Worm (Caenorhabditis elegans) whole organism, L1 larva: Measurements from ENCODE around the gene Y37D8A.8.
A peak's percentile ranks its signal among the peaks of the same experiment; 100 is the strongest.

Source experiments
- C16A3.4 ChIP-seq: fragments of 150-350 bp; optimal IDR thresholded peaks from 2 replicates; lab custom pipeline; 2014; ENCODE audit warnings: missing biosample characterization, missing genetic modification characterization
- C34B4.2 ChIP-seq: sonication (generic microtip); optimal IDR thresholded peaks from 2 replicates; lab custom pipeline; 2017; ENCODE audit warnings: mild to moderate bottlenecking, missing genetic modification characterization, missing compliant biosample characterization
- blmp-1 ChIP-seq: fragments of 150-350 bp; optimal IDR thresholded peaks from 2 replicates; lab custom pipeline; 2014; ENCODE audit warnings: missing biosample characterization, missing genetic modification characterization
- ceh-8 ChIP-seq: fragments of 200-800 bp; sonication (Bioruptor generic); optimal IDR thresholded peaks from 2 replicates; lab custom pipeline; 2018; ENCODE audit warnings: mild to moderate bottlenecking, missing genetic modification characterization, moderate library complexity, missing compliant biosample characterization
- ceh-90 ChIP-seq: sonication (generic microtip); optimal IDR thresholded peaks from 2 replicates; lab custom pipeline; 2016; ENCODE audit warnings: missing genetic modification characterization, missing compliant biosample characterization
- dpl-1 ChIP-seq, 3 experiments: fragments of 150-350 bp in 2 of 3; sonication (generic microtip) in 1 of 3; optimal IDR thresholded peaks; 2 replicates each; lab custom pipeline; 2014 to 2017; ENCODE audit warnings: missing biosample characterization in 3 of 3, missing genetic modification characterization in 3 of 3, missing genetic modification reagents in 3 of 3
- dsc-1 ChIP-seq: sonication (generic microtip); optimal IDR thresholded peaks from 2 replicates; lab custom pipeline; 2016; ENCODE audit warnings: mild to moderate bottlenecking, missing genetic modification characterization, missing compliant biosample characterization
- efl-1 ChIP-seq, 4 experiments: fragments of 150-350 bp; optimal IDR thresholded peaks in 3 of 4; peaks in 1 of 4; 1 replicate in 1 of 4; 2 replicates in 3 of 4; lab custom pipeline; 2014; ENCODE audit warnings: missing biosample characterization in 2 of 4, missing genetic modification characterization in 2 of 4, missing genetic modification reagents in 2 of 4
- egl-13 ChIP-seq: sonication (generic microtip); optimal IDR thresholded peaks from 2 replicates; lab custom pipeline; 2016; ENCODE audit warnings: missing genotype, missing genetic modification reagents, missing genetic modification characterization, missing compliant biosample characterization
- elt-3 ChIP-seq, 6 experiments: fragments of 150-350 bp in 1 of 6; sonication (generic microtip); optimal IDR thresholded peaks; 2 replicates each; lab custom pipeline; 2017 to 2018; ENCODE audit warnings: missing biosample characterization in 6 of 6, missing genetic modification characterization in 6 of 6, inconsistent platforms in 1 of 6
- ets-5 ChIP-seq: fragments of 200-800 bp; sonication (Bioruptor generic); IDR thresholded peaks from 2 replicates; pipeline ENCODE4 v1.3.6; 2022; ENCODE audit warnings: missing genetic modification characterization, missing compliant biosample characterization
- fos-1 ChIP-seq: fragments of 150-350 bp; optimal IDR thresholded peaks from 2 replicates; lab custom pipeline; 2014; ENCODE audit warnings: missing biosample characterization, missing genetic modification characterization
- grh-1 ChIP-seq: fragments of 200-800 bp; sonication (Bioruptor generic); IDR thresholded peaks from 2 replicates; pipeline ENCODE4 v1.3.6; 2022; ENCODE audit warnings: missing genetic modification reagents, missing genetic modification characterization, missing compliant biosample characterization
- hlh-17 ChIP-seq: fragments of 200-800 bp; sonication (Bioruptor generic); optimal IDR thresholded peaks from 2 replicates; lab custom pipeline; 2018; ENCODE audit warnings: missing genetic modification characterization, mild to moderate bottlenecking, missing compliant biosample characterization, moderate library complexity, borderline replicate concordance
- hpl-2 ChIP-seq: fragments of 150-350 bp; optimal IDR thresholded peaks from 2 replicates; lab custom pipeline; 2014; ENCODE audit warnings: missing biosample characterization, missing genetic modification reagents, missing genetic modification characterization
- lin-14 ChIP-seq: fragments of 200-800 bp; sonication (Bioruptor generic); optimal IDR thresholded peaks from 2 replicates; lab custom pipeline; 2018; ENCODE audit warnings: mild to moderate bottlenecking, missing genetic modification characterization, moderate library complexity, missing compliant biosample characterization
- lin-15B ChIP-seq: fragments of 150-350 bp; sonication (generic microtip); optimal IDR thresholded peaks from 3 replicates; lab custom pipeline; 2014; ENCODE audit warnings: missing biosample characterization, missing genetic modification characterization
- lin-35 ChIP-seq, 2 experiments: fragments of 150-350 bp; optimal IDR thresholded peaks; 2 replicates each; lab custom pipeline; 2014; ENCODE audit warnings: missing biosample characterization in 2 of 2, missing genetic modification characterization in 2 of 2, missing genetic modification reagents in 2 of 2
- lin-39 ChIP-seq: fragments of 150-350 bp; optimal IDR thresholded peaks from 2 replicates; lab custom pipeline; 2014; ENCODE audit warnings: missing biosample characterization, missing genetic modification reagents, missing genetic modification characterization
- lir-3 ChIP-seq: sonication (generic microtip); optimal IDR thresholded peaks from 2 replicates; lab custom pipeline; 2016; ENCODE audit warnings: mild to moderate bottlenecking, missing genetic modification characterization, moderate library complexity, missing compliant biosample characterization; ENCODE audit not compliant: poor library complexity
- mdl-1 ChIP-seq, 2 experiments: fragments of 150-350 bp; optimal IDR thresholded peaks; 2 replicates each; lab custom pipeline; 2014 to 2017; ENCODE audit warnings: missing biosample characterization in 2 of 2, missing genetic modification characterization in 2 of 2, inconsistent platforms in 1 of 2
- mef-2 ChIP-seq: fragments of 150-350 bp; optimal IDR thresholded peaks from 2 replicates; lab custom pipeline; 2014; ENCODE audit warnings: missing biosample characterization, missing genetic modification characterization
- mep-1 ChIP-seq: fragments of 150-350 bp; optimal IDR thresholded peaks from 2 replicates; lab custom pipeline; 2014; ENCODE audit warnings: missing biosample characterization, missing genetic modification characterization
- nhr-12 ChIP-seq: sonication (generic microtip); optimal IDR thresholded peaks from 2 replicates; lab custom pipeline; 2017; ENCODE audit warnings: missing biosample characterization, missing genetic modification characterization
- nhr-19 ChIP-seq: fragments of 200-800 bp; sonication (Bioruptor generic); conservative IDR thresholded peaks from 2 replicates; pipeline ENCODE4 v1.3.6; 2022; ENCODE audit warnings: missing genetic modification characterization, missing compliant biosample characterization
- nhr-20 ChIP-seq: sonication (generic microtip); optimal IDR thresholded peaks from 2 replicates; lab custom pipeline; 2016; ENCODE audit warnings: mild to moderate bottlenecking, missing genetic modification characterization, missing compliant biosample characterization
- nhr-28 ChIP-seq: fragments of 150-350 bp; optimal IDR thresholded peaks from 2 replicates; lab custom pipeline; 2014; ENCODE audit warnings: missing biosample characterization, missing genetic modification characterization
- nhr-47 ChIP-seq: sonication (generic microtip); optimal IDR thresholded peaks from 2 replicates; lab custom pipeline; 2016; ENCODE audit warnings: mild to moderate bottlenecking, missing genetic modification characterization, moderate library complexity, missing compliant biosample characterization
- nhr-71 ChIP-seq: sonication (generic microtip); optimal IDR thresholded peaks from 2 replicates; lab custom pipeline; 2016; ENCODE audit warnings: mild to moderate bottlenecking, missing genetic modification characterization, moderate library complexity, missing compliant biosample characterization
- nhr-76 ChIP-seq: sonication (generic microtip); optimal IDR thresholded peaks from 2 replicates; lab custom pipeline; 2017; ENCODE audit warnings: missing biosample characterization, missing genetic modification characterization
- nhr-85 ChIP-seq: sonication (generic microtip); peaks from one replicate; lab custom pipeline; 2016; ENCODE audit warnings: missing genetic modification characterization, inconsistent platforms, missing compliant biosample characterization
- nhr-90 ChIP-seq: sonication (generic microtip); optimal IDR thresholded peaks from 2 replicates; lab custom pipeline; 2016; ENCODE audit warnings: mild to moderate bottlenecking, missing genetic modification characterization, missing compliant biosample characterization; ENCODE audit not compliant: poor library complexity
- pag-3 ChIP-seq: sonication (generic microtip); optimal IDR thresholded peaks from 2 replicates; lab custom pipeline; 2017; ENCODE audit warnings: missing genetic modification characterization, mild to moderate bottlenecking, missing compliant biosample characterization, antibody characterized with exemption, borderline replicate concordance; ENCODE audit not compliant: insufficient read depth
- skn-1 ChIP-seq: fragments of 150-350 bp; optimal IDR thresholded peaks from 2 replicates; lab custom pipeline; 2014; ENCODE audit warnings: missing biosample characterization, missing genetic modification characterization
- snu-23 ChIP-seq: sonication (generic microtip); optimal IDR thresholded peaks from 2 replicates; lab custom pipeline; 2016; ENCODE audit warnings: missing genetic modification characterization, missing compliant biosample characterization
- swsn-7 ChIP-seq: sonication (generic microtip); optimal IDR thresholded peaks from 2 replicates; lab custom pipeline; 2016; ENCODE audit warnings: missing genetic modification characterization, missing compliant biosample characterization
- tbx-2 ChIP-seq: sonication (generic microtip); optimal IDR thresholded peaks from 2 replicates; lab custom pipeline; 2016; ENCODE audit warnings: missing genetic modification characterization, missing compliant biosample characterization
- unc-130 ChIP-seq: fragments of 150-350 bp; optimal IDR thresholded peaks from 2 replicates; lab custom pipeline; 2017; ENCODE audit warnings: missing biosample characterization, missing genetic modification characterization, inconsistent platforms
- unc-30 ChIP-seq: sonication (generic microtip); optimal IDR thresholded peaks from 2 replicates; lab custom pipeline; 2017; ENCODE audit warnings: missing biosample characterization, missing genetic modification characterization
- unc-86 ChIP-seq: sonication (generic microtip); optimal IDR thresholded peaks from 2 replicates; lab custom pipeline; 2016; ENCODE audit warnings: missing genetic modification characterization, missing compliant biosample characterization
- xbp-1 ChIP-seq: sonication (generic microtip); optimal IDR thresholded peaks from 2 replicates; lab custom pipeline; 2016; ENCODE audit warnings: missing genetic modification characterization, missing compliant biosample characterization
- zag-1 ChIP-seq: fragments of 150-350 bp; optimal IDR thresholded peaks from 2 replicates; lab custom pipeline; 2014; ENCODE audit warnings: missing biosample characterization, missing genetic modification characterization
- zip-4 ChIP-seq: fragments of 200-800 bp; sonication (Bioruptor generic); optimal IDR thresholded peaks from 2 replicates; lab custom pipeline; 2018; ENCODE audit warnings: mild to moderate bottlenecking, missing genetic modification characterization, moderate library complexity, missing compliant biosample characterization

Y37D8A.8 gene

ce11 chrIII:12841328-12841727, 23.4 kb upstream of the Y37D8A.8 start (continued):
- TF ChIP-seq tbx-2 (tag; lab: Kevin White, UChicago): peak; percentile 14
- peak; percentile 36; the same call in 1 of the 2 replicates for TF ChIP-seq nhr-19
- TF ChIP-seq unc-30 (tag; lab: Kevin White, UChicago): no peak
- peak; percentile 91 for TF ChIP-seq nhr-71 (tag; lab: Kevin White, UChicago)
- TF ChIP-seq unc-86: peak; percentile 62
- no peak for TF ChIP-seq fos-1
- peak; percentile 24 to 28 for TF ChIP-seq efl-1 (optimal IDR thresholded peaks at IDR 0.05; lab: Kevin White, UChicago)
- TF ChIP-seq efl-1 (GFP tag; optimal IDR thresholded peaks at IDR 0.05 in 1 of 2; lab: Kevin White, UChicago): peak; percentile 27 to 89
- TF ChIP-seq swsn-7 (tag; lab: Kevin White, UChicago): peak; percentile 44
- no peak for TF ChIP-seq ceh-8
- no peak for TF ChIP-seq lin-15B (tag; lab: Kevin White, UChicago)
- no peak for TF ChIP-seq lir-3 (tag; lab: Kevin White, UChicago)

ce11 chrIII:12842858-12843257, 21.9 kb upstream of the Y37D8A.8 start:
- TF ChIP-seq snu-23 (GFP tag; lab: Kevin White, UChicago) (peak; percentile 28), elt-3 (tag; optimal IDR thresholded peaks at IDR 0.05; lab: Kevin White, UChicago) (peak in 1 of 6 experiments; percentile 28), zip-4 (no peak), lin-35 (GFP tag; optimal IDR thresholded peaks at IDR 0.05; lab: Kevin White, UChicago) (peak in 1 of 2 experiments; percentile 28), mdl-1 (tag; optimal IDR thresholded peaks at IDR 0.05; lab: Kevin White, UChicago) (peak in 1 of 2 experiments; percentile 29), nhr-20 (peak; percentile 46), nhr-90 (peak; percentile 5), lin-14 (peak; percentile 31), nhr-85 (tag; lab: Kevin White, UChicago) (peak; percentile 89), lin-39 (tag; lab: Kevin White, UChicago) (no peak), nhr-47 (tag; lab: Kevin White, UChicago) (no peak), blmp-1 (tag; lab: Kevin White, UChicago) (peak; percentile 19), tbx-2 (tag; lab: Kevin White, UChicago) (peak; percentile 13), grh-1 (GFP tag; lab: Robert Waterston, UW) (no peak), mef-2 (tag; lab: Kevin White, UChicago) (no peak), nhr-71 (tag; lab: Kevin White, UChicago) (peak; percentile 22), unc-130 (peak; percentile 36)

DNA sequence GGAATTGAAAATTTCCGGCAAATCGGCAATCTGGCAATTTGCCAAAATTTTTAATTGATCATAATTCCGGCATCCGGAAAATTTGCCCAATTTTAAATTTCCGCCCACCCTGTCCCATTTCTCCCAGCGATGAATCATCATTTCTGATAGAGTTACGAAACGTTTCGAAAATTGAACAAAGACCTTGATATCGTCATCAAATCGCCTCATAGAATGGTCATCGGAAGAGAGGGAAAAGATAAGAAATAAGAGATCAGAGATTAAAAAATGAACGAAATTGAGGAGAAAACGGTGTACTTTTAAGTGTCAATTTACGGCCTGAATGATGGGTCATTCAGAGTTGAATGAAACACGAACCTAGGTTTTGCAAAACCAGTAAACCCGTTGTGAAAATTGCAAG, 17.1 kb upstream of the Y37D8A.8 start:
- TF ChIP-seq zag-1 (tag; lab: Kevin White, UChicago): no peak
- TF ChIP-seq lin-14: peak; percentile 57
- peak in 4 of 6 experiments; percentile 52 to 87 (median 76) for TF ChIP-seq elt-3 (tag; optimal IDR thresholded peaks at IDR 0.05; lab: Kevin White, UChicago)
- TF ChIP-seq C16A3.4 (tag; lab: Kevin White, UChicago): no peak
- TF ChIP-seq nhr-76 (tag; lab: Kevin White, UChicago): no peak
- peak; percentile 59 for TF ChIP-seq blmp-1 (tag; lab: Kevin White, UChicago)
- TF ChIP-seq lin-15B (tag; lab: Kevin White, UChicago): no peak
- peak; percentile 56 for TF ChIP-seq fos-1
- TF ChIP-seq grh-1 (GFP tag; lab: Robert Waterston, UW): no peak
- peak; percentile 4 for TF ChIP-seq nhr-71 (tag; lab: Kevin White, UChicago)
- TF ChIP-seq dpl-1 (GFP tag; optimal IDR thresholded peaks at IDR 0.05; lab: Kevin White, UChicago): peak in 2 of 3 experiments; percentile 2 to 33
- no peak for TF ChIP-seq zip-4
- no peak for TF ChIP-seq ets-5 (GFP tag; lab: Robert Waterston, UW)
- no peak for TF ChIP-seq efl-1 (optimal IDR thresholded peaks at IDR 0.05; lab: Kevin White, UChicago)
- TF ChIP-seq efl-1 (GFP tag; optimal IDR thresholded peaks at IDR 0.05 in 1 of 2; lab: Kevin White, UChicago): peak; percentile 14 to 64
- TF ChIP-seq nhr-28 (tag; lab: Kevin White, UChicago): no peak
- peak; percentile 28 for TF ChIP-seq skn-1 (tag; lab: Kevin White, UChicago)
- TF ChIP-seq dsc-1 (tag; lab: Kevin White, UChicago): no peak
- peak; percentile 36 for TF ChIP-seq mep-1 (tag; lab: Kevin White, UChicago)
- no peak for TF ChIP-seq egl-13 (tag; lab: Kevin White, UChicago)
- TF ChIP-seq hlh-17: no peak
- TF ChIP-seq unc-130: no peak
- TF ChIP-seq nhr-12: no peak
- TF ChIP-seq snu-23 (GFP tag; lab: Kevin White, UChicago): peak; percentile 11
- peak; percentile 92 for TF ChIP-seq nhr-85 (tag; lab: Kevin White, UChicago)
- TF ChIP-seq pag-3 (tag; lab: Kevin White, UChicago): no peak
- TF ChIP-seq C34B4.2 (tag; lab: Kevin White, UChicago): no peak
- TF ChIP-seq xbp-1 (tag; lab: Kevin White, UChicago): no peak
- no peak for TF ChIP-seq nhr-47 (tag; lab: Kevin White, UChicago)
- TF ChIP-seq hpl-2 (GFP tag; lab: Kevin White, UChicago): no peak
- TF ChIP-seq ceh-90 (tag; lab: Kevin White, UChicago): no peak
